Fruit fly (Drosophila melanogaster) whole organism, embryonic: ENCODE data around the gene cher.

Source experiments
- Abd-B ChIP-seq: fragments of 200-800 bp; sonication (Bioruptor generic); optimal IDR thresholded peaks from 2 replicates; lab custom pipeline; 2018; ENCODE audit warnings: missing biosample characterization, mild to moderate bottlenecking, missing genetic modification characterization, moderate library complexity
- Ada2b ChIP-seq: fragments of 200-800 bp; sonication (Bioruptor generic); IDR thresholded peaks from 2 replicates; pipeline ENCODE4 v1.3.6; 2022; ENCODE audit warnings: missing biosample characterization, missing genetic modification characterization
- Adf1 ChIP-seq: fragments of 200-800 bp; sonication (Bioruptor generic); IDR thresholded peaks from 2 replicates; pipeline ENCODE4 v1.3.6; 2022; ENCODE audit warnings: missing biosample characterization, missing genetic modification characterization
- Aef1 ChIP-seq: fragments of 200-800 bp; sonication (Bioruptor generic); IDR thresholded peaks from 3 replicates; pipeline ENCODE4 v1.3.6; 2022; ENCODE audit warnings: missing biosample characterization, missing genetic modification characterization
- BEAF-32 ChIP-seq: fragments of 200-800 bp; sonication (Bioruptor generic); optimal IDR thresholded peaks from 3 replicates; lab custom pipeline; 2017; ENCODE audit warnings: missing biosample characterization, missing genetic modification characterization, mild to moderate bottlenecking, moderate library complexity, missing genetic modification reagents
- CG10209 ChIP-seq: fragments of 200-800 bp; sonication (Bioruptor generic); optimal IDR thresholded peaks from 3 replicates; lab custom pipeline; 2017; ENCODE audit warnings: missing biosample characterization, mild to moderate bottlenecking, missing genetic modification characterization, missing genetic modification reagents
- CG10366 ChIP-seq: fragments of 200-800 bp; sonication (Bioruptor generic); IDR thresholded peaks from 2 replicates; pipeline ENCODE4 v1.3.6; 2022; ENCODE audit warnings: missing biosample characterization, missing genetic modification characterization
- CG11695 ChIP-seq: fragments of 200-800 bp; sonication (Bioruptor generic); IDR thresholded peaks from 3 replicates; pipeline ENCODE4 v1.3.6; 2022; ENCODE audit warnings: missing biosample characterization, missing genetic modification characterization
- CG11723 ChIP-seq: fragments of 200-800 bp; sonication (Bioruptor generic); optimal IDR thresholded peaks from 2 replicates; lab custom pipeline; 2017; ENCODE audit warnings: missing biosample characterization, mild to moderate bottlenecking, missing genetic modification characterization
- CG12155 ChIP-seq: fragments of 200-800 bp; sonication (Bioruptor generic); optimal IDR thresholded peaks from 3 replicates; lab custom pipeline; 2016; ENCODE audit warnings: missing biosample characterization, missing genetic modification characterization
- CG12744 ChIP-seq: fragments of 200-800 bp; sonication (Bioruptor generic); optimal IDR thresholded peaks from 2 replicates; lab custom pipeline; 2016; ENCODE audit warnings: missing biosample characterization, missing genetic modification characterization
- CG14014 ChIP-seq: fragments of 200-800 bp; sonication (Bioruptor generic); IDR thresholded peaks from 2 replicates; pipeline ENCODE4 v1.3.6; 2022; ENCODE audit warnings: missing biosample characterization, missing genetic modification characterization
- CG15269 ChIP-seq: fragments of 200-800 bp; sonication (Bioruptor generic); optimal IDR thresholded peaks from 2 replicates; lab custom pipeline; 2018; ENCODE audit warnings: missing biosample characterization, mild to moderate bottlenecking, missing genetic modification characterization, moderate library complexity
- CG16779 ChIP-seq: fragments of 200-800 bp; sonication (Bioruptor generic); IDR thresholded peaks from 2 replicates; pipeline ENCODE4 v1.3.6; 2022; ENCODE audit warnings: missing biosample characterization, missing genetic modification characterization
- CG2875 ChIP-seq: fragments of 200-800 bp; sonication (Bioruptor generic); optimal IDR thresholded peaks from 2 replicates; lab custom pipeline; 2017; ENCODE audit warnings: missing biosample characterization, mild to moderate bottlenecking, missing genetic modification characterization, missing genetic modification reagents
- CG3065 ChIP-seq: fragments of 200-800 bp; sonication (Bioruptor generic); optimal IDR thresholded peaks from 2 replicates; lab custom pipeline; 2016; ENCODE audit warnings: missing biosample characterization, missing genetic modification characterization
- CG31441 ChIP-seq: fragments of 200-800 bp; sonication (Bioruptor generic); IDR thresholded peaks from 2 replicates; pipeline ENCODE4 v1.3.6; 2022; ENCODE audit warnings: missing biosample characterization, missing genetic modification characterization
- CG34376 ChIP-seq: fragments of 200-800 bp; sonication (Bioruptor generic); optimal IDR thresholded peaks from 2 replicates; lab custom pipeline; 2018; ENCODE audit warnings: missing biosample characterization, mild to moderate bottlenecking, missing genetic modification characterization
- CG3726 ChIP-seq: fragments of 200-800 bp; sonication (Bioruptor generic); IDR thresholded peaks from 3 replicates; pipeline ENCODE4, ENCODE4 v1.3.6; 2022; ENCODE audit warnings: missing biosample characterization, missing genetic modification characterization
- CG43689 ChIP-seq: fragments of 200-800 bp; sonication (Bioruptor generic); IDR thresholded peaks from 2 replicates; pipeline ENCODE4 v1.3.6; 2022; ENCODE audit warnings: missing biosample characterization, missing genetic modification characterization
- CG6254 ChIP-seq: fragments of 200-800 bp; sonication (Bioruptor generic); optimal IDR thresholded peaks from 3 replicates; lab custom pipeline; 2017; ENCODE audit warnings: mild to moderate bottlenecking, missing biosample characterization, missing genetic modification reagents, missing genetic modification characterization
- Drgx ChIP-seq: fragments of 200-800 bp; sonication (Bioruptor generic); IDR thresholded peaks from 2 replicates; pipeline ENCODE4 v1.3.6; 2022; ENCODE audit warnings: missing biosample characterization, missing genetic modification characterization
- Fer3 ChIP-seq: fragments of 200-800 bp; sonication (Bioruptor generic); optimal IDR thresholded peaks from 2 replicates; lab custom pipeline; 2018; ENCODE audit warnings: missing biosample characterization, mild to moderate bottlenecking, missing genetic modification characterization, moderate library complexity
- HLHmδ ChIP-seq: fragments of 200-800 bp; sonication (Bioruptor generic); optimal IDR thresholded peaks from 2 replicates; lab custom pipeline; 2018; ENCODE audit warnings: missing biosample characterization, mild to moderate bottlenecking, missing genetic modification characterization, moderate library complexity
- Hmx ChIP-seq: fragments of 200-800 bp; sonication (Bioruptor generic); optimal IDR thresholded peaks from 2 replicates; lab custom pipeline; 2016; ENCODE audit warnings: missing biosample characterization, missing genetic modification characterization
- Hr51 ChIP-seq, 2 experiments: fragments of 200-800 bp; sonication (Bioruptor generic); optimal IDR thresholded peaks; 2 replicates in 1 of 2; 3 replicates in 1 of 2; lab custom pipeline; 2016 to 2018; ENCODE audit warnings: missing biosample characterization in 2 of 2, missing genetic modification characterization in 2 of 2, mild to moderate bottlenecking in 1 of 2, moderate library complexity in 1 of 2
- Lim3 ChIP-seq: fragments of 200-800 bp; sonication (Bioruptor generic); IDR thresholded peaks from 2 replicates; pipeline ENCODE4 v1.3.6; 2022; ENCODE audit warnings: missing biosample characterization, missing genetic modification characterization
- Opbp ChIP-seq: fragments of 200-800 bp; sonication (Bioruptor generic); IDR thresholded peaks from 3 replicates; pipeline ENCODE4 v1.3.6; 2022; ENCODE audit warnings: missing biosample characterization, missing genetic modification characterization; ENCODE audit not compliant: partially characterized antibody
- Stat92E ChIP-seq, 3 experiments: fragments of >200 bp in 2 of 3; fragments of 200-800 bp in 1 of 3; sonication (Bioruptor generic) in 1 of 3; optimal IDR thresholded peaks; 2 replicates each; lab custom pipeline; 2017 to 2019; ENCODE audit warnings: missing biosample characterization in 3 of 3, missing genetic modification characterization in 3 of 3, mild to moderate bottlenecking in 1 of 3, moderate library complexity in 1 of 3
- TFAM ChIP-seq: fragments of 200-800 bp; sonication (Bioruptor generic); optimal IDR thresholded peaks from 2 replicates; lab custom pipeline; 2017; ENCODE audit warnings: missing biosample characterization, missing genetic modification characterization, inconsistent platforms
- Trl ChIP-seq, 3 experiments: fragments of >200 bp in 2 of 3; fragments of 200-800 bp in 1 of 3; sonication (Bioruptor generic) in 1 of 3; optimal IDR thresholded peaks; 2 replicates in 1 of 3; 3 replicates in 2 of 3; lab custom pipeline; 2016 to 2017; ENCODE audit warnings: missing biosample characterization in 1 of 3, missing genetic modification characterization in 1 of 3
- Xrp1 ChIP-seq: fragments of 200-800 bp; sonication (Bioruptor generic); IDR thresholded peaks from 2 replicates; pipeline ENCODE4 v1.3.6; 2022; ENCODE audit warnings: missing biosample characterization, missing genetic modification characterization
- chinmo ChIP-seq: fragments of 200-800 bp; sonication (Bioruptor generic); IDR thresholded peaks from 4 replicates; pipeline ENCODE4 v1.3.6; 2022; ENCODE audit warnings: missing biosample characterization, missing genetic modification characterization; ENCODE audit not compliant: partially characterized antibody
- ci ChIP-seq: fragments of 200-800 bp; sonication (Bioruptor generic); IDR thresholded peaks from 3 replicates; pipeline ENCODE4 v1.3.6; 2022; ENCODE audit warnings: missing biosample characterization, missing genetic modification characterization
- crp ChIP-seq, 2 experiments: fragments of 200-800 bp; sonication (Bioruptor generic); optimal IDR thresholded peaks; 2 replicates in 1 of 2; 3 replicates in 1 of 2; lab custom pipeline; 2017; ENCODE audit warnings: missing biosample characterization in 2 of 2, missing genetic modification characterization in 2 of 2, mild to moderate bottlenecking in 1 of 2, moderate library complexity in 1 of 2
- dati ChIP-seq: fragments of 200-800 bp; sonication (Bioruptor generic); IDR thresholded peaks from 2 replicates; pipeline ENCODE4 v1.3.6; 2022; ENCODE audit warnings: missing biosample characterization, missing genetic modification characterization
- ems ChIP-seq: fragments of 200-800 bp; sonication (Bioruptor generic); optimal IDR thresholded peaks from 3 replicates; lab custom pipeline; 2016; ENCODE audit warnings: missing biosample characterization, missing genetic modification characterization
- fd102C ChIP-seq: fragments of 200-800 bp; sonication (Bioruptor generic); optimal IDR thresholded peaks from 2 replicates; lab custom pipeline; 2018; ENCODE audit warnings: missing biosample characterization, mild to moderate bottlenecking, missing genetic modification characterization, moderate library complexity
- gce ChIP-seq: fragments of 200-800 bp; sonication (Bioruptor generic); IDR thresholded peaks from 3 replicates; pipeline ENCODE4 v1.3.6; 2022; ENCODE audit warnings: missing biosample characterization, missing genetic modification characterization
- grau ChIP-seq: fragments of 200-800 bp; optimal IDR thresholded peaks from 3 replicates; lab custom pipeline; 2019; ENCODE audit warnings: missing biosample characterization, mild to moderate bottlenecking, missing genetic modification characterization, moderate library complexity
- jigr1 ChIP-seq: fragments of 200-800 bp; sonication (Bioruptor generic); IDR thresholded peaks from 3 replicates; pipeline ENCODE4 v1.3.6; 2022; ENCODE audit warnings: missing biosample characterization, missing genetic modification characterization
- nau ChIP-seq: fragments of 200-800 bp; sonication (Bioruptor generic); optimal IDR thresholded peaks from 3 replicates; lab custom pipeline; 2017; ENCODE audit warnings: missing biosample characterization, mild to moderate bottlenecking, missing genetic modification characterization, missing genetic modification reagents
- sc ChIP-seq, 3 experiments: fragments of >200 bp in 2 of 3; fragments of 200-800 bp in 1 of 3; sonication (Bioruptor generic) in 1 of 3; optimal IDR thresholded peaks; 2 replicates in 2 of 3; 3 replicates in 1 of 3; lab custom pipeline; 2017; ENCODE audit warnings: mild to moderate bottlenecking in 1 of 3, missing biosample characterization in 1 of 3, missing genetic modification characterization in 1 of 3, missing genetic modification reagents in 1 of 3
- sim ChIP-seq: fragments of 200-800 bp; sonication (Bioruptor generic); IDR thresholded peaks from 2 replicates; pipeline ENCODE4 v1.3.6; 2022; ENCODE audit warnings: missing biosample characterization, missing genetic modification characterization
- sqz ChIP-seq: fragments of 200-800 bp; sonication (Bioruptor generic); optimal IDR thresholded peaks from 3 replicates; lab custom pipeline; 2018; ENCODE audit warnings: missing biosample characterization, mild to moderate bottlenecking, missing genetic modification characterization
- tll ChIP-seq, 2 experiments: fragments of 200-800 bp in 1 of 2; fragments of >200 bp in 1 of 2; sonication (Bioruptor generic) in 1 of 2; optimal IDR thresholded peaks; 2 replicates each; lab custom pipeline; 2017 to 2019; ENCODE audit warnings: missing biosample characterization in 2 of 2, missing genetic modification characterization in 2 of 2, mild to moderate bottlenecking in 1 of 2, moderate library complexity in 1 of 2
- tup ChIP-seq: fragments of 200-800 bp; sonication (Bioruptor generic); optimal IDR thresholded peaks from 2 replicates; lab custom pipeline; 2016; ENCODE audit warnings: missing biosample characterization, mild to moderate bottlenecking, missing genetic modification characterization, moderate library complexity
- wor ChIP-seq: fragments of 200-800 bp; sonication (Bioruptor generic); IDR thresholded peaks from 2 replicates; pipeline ENCODE4 v1.3.6; 2022; ENCODE audit warnings: missing biosample characterization, missing genetic modification characterization
- zfh1 ChIP-seq: fragments of 200-800 bp; sonication (Bioruptor generic); IDR thresholded peaks from 3 replicates; pipeline ENCODE4 v1.3.6; 2022; ENCODE audit warnings: missing biosample characterization, missing genetic modification characterization

cher gene

dm6 chr3R:17060244-17060664 lies 64.9 kb downstream of the cher start (continued):
- no peak for TF ChIP-seq sim
- peak; percentile 31 for TF ChIP-seq CG12155
- no peak for TF ChIP-seq gce (GFP tag; lab: Robert Waterston, UW)
- peak; percentile 23 for TF ChIP-seq CG11723 (GFP tag; lab: Kevin White, UChicago)
- peak; percentile 66; the same call in 1 of the 2 replicates for TF ChIP-seq Xrp1 (GFP tag; lab: Robert Waterston, UW)
- TF ChIP-seq HLHmδ, result no peak
- peak; percentile 17; the same call in 1 of the 3 replicates for TF ChIP-seq Aef1 (GFP tag; lab: Robert Waterston, UW)
- TF ChIP-seq CG11695, result no peak
- peak; percentile 15 for TF ChIP-seq CG12744
- TF ChIP-seq CG14014 (GFP tag; lab: Robert Waterston, UW), result no peak
- TF ChIP-seq Ada2b (GFP tag; lab: Robert Waterston, UW), result 0 out of 2 replicates have a peak, but pooled peaks have one; percentile 9
- TF ChIP-seq zfh1 (GFP tag; lab: Robert Waterston, UW), result peak; percentile 42; the same call in 1 of the 3 replicates
- no peak for TF ChIP-seq TFAM (GFP tag; lab: Kevin White, UChicago)
- no peak for TF ChIP-seq Hmx (GFP tag; lab: Kevin White, UChicago)
- TF ChIP-seq sc (optimal IDR thresholded peaks at IDR 0.05; lab: Kevin White, UChicago), result no peak
- TF ChIP-seq sc (GFP tag; optimal IDR thresholded peaks at IDR 0.05; lab: Kevin White, UChicago), result peak; percentile 45
- no peak for TF ChIP-seq sqz (GFP tag; lab: Kevin White, UChicago)
- no peak for TF ChIP-seq Stat92E (GFP tag; optimal IDR thresholded peaks at IDR 0.05; lab: Kevin White, UChicago)
- TF ChIP-seq CG3726 (GFP tag; lab: Robert Waterston, UW), result 0 out of 3 replicates have a peak, but pooled peaks have one; percentile 33
- TF ChIP-seq CG43689, result no peak
- peak; percentile 33 for TF ChIP-seq CG10209 (GFP tag; lab: Kevin White, UChicago)
- no peak for TF ChIP-seq Fer3 (tag; lab: Kevin White, UChicago)
- peak; percentile 39 for TF ChIP-seq CG15269 (tag; lab: Kevin White, UChicago)
- peak; percentile 16 for TF ChIP-seq ems (GFP tag; lab: Kevin White, UChicago)
- peak in 1 of 2 experiments; percentile 65 for TF ChIP-seq Hr51 (GFP tag; optimal IDR thresholded peaks at IDR 0.05; lab: Kevin White, UChicago)
- peak; percentile 49; the same call in 1 of the 2 replicates for TF ChIP-seq wor (GFP tag; lab: Robert Waterston, UW)
- no peak for TF ChIP-seq Lim3 (GFP tag; lab: Robert Waterston, UW)
- TF ChIP-seq Drgx (GFP tag; lab: Robert Waterston, UW), result peak; percentile 72
- TF ChIP-seq tll (GFP tag; optimal IDR thresholded peaks at IDR 0.05; lab: Kevin White, UChicago), result no peak
- TF ChIP-seq ci (GFP tag; lab: Robert Waterston, UW), result 0 out of 3 replicates have a peak, but pooled peaks have one; percentile 7
- TF ChIP-seq dati (GFP tag; lab: Robert Waterston, UW), result no peak
- TF ChIP-seq CG16779, result no peak
- TF ChIP-seq chinmo (GFP tag; lab: Robert Waterston, UW), result no peak
- peak; percentile 91 for TF ChIP-seq grau (tag; lab: Kevin White, UChicago)
- peak; percentile 35 for TF ChIP-seq nau (GFP tag; lab: Kevin White, UChicago)
- peak; percentile 8 for TF ChIP-seq Abd-B (GFP tag; lab: Kevin White, UChicago)
- no peak for TF ChIP-seq fd102C (GFP tag; lab: Kevin White, UChicago)
- peak; percentile 33 for TF ChIP-seq CG2875 (GFP tag; lab: Kevin White, UChicago)
- TF ChIP-seq jigr1 (GFP tag; lab: Robert Waterston, UW), result no peak
- TF ChIP-seq CG31441 (GFP tag; lab: Robert Waterston, UW), result peak; percentile 71
- TF ChIP-seq CG34376, result no peak
- no peak for TF ChIP-seq tup (GFP tag; lab: Kevin White, UChicago)
- no peak for TF ChIP-seq CG10366 (GFP tag; lab: Robert Waterston, UW)
- no peak for TF ChIP-seq Opbp (GFP tag; lab: Robert Waterston, UW)
- no peak for TF ChIP-seq crp (GFP tag; optimal IDR thresholded peaks at IDR 0.05; lab: Kevin White, UChicago)
- no peak for TF ChIP-seq Trl (optimal IDR thresholded peaks at IDR 0.05; lab: Kevin White, UChicago)
- TF ChIP-seq Trl (GFP tag; optimal IDR thresholded peaks at IDR 0.05; lab: Kevin White, UChicago), result no peak
- TF ChIP-seq BEAF-32 (GFP tag; lab: Kevin White, UChicago), result no peak
- TF ChIP-seq Adf1 (GFP tag; lab: Robert Waterston, UW), result no peak
- no peak for TF ChIP-seq CG3065 (GFP tag; lab: Kevin White, UChicago)
- peak; percentile 21 for TF ChIP-seq CG6254 (GFP tag; lab: Kevin White, UChicago)
